Worm (Caenorhabditis elegans): ENCODE results near the gene nspe-3.

nspe-3 gene

ce11 chrII:12574668-12575067 is 43.0 kb upstream of the nspe-3 start, which contains the start of gene Y38E10A.3:
Y38E10A.3 (minus strand) TSS chrII:12574768.
- TF ChIP-seq npax-4 (tag; optimal IDR thresholded peaks at IDR 0.05) (no peak), ceh-48 (tag; optimal IDR thresholded peaks at IDR 0.05) (no peak), hlh-15 (tag; optimal IDR thresholded peaks at IDR 0.05) (no peak), ceh-19 (GFP tag; optimal IDR thresholded peaks at IDR 0.05) (no peak), mec-3 (tag; optimal IDR thresholded peaks at IDR 0.05; ENCODE audit: borderline replicate concordance) (no peak)

ce11 chrII:12577754-12578153 is 39.9 kb upstream of the nspe-3 start, which contains the start of gene clec-8:
clec-8 (minus strand) TSS chrII:12578061.
- TF ChIP-seq hlh-13 (GFP tag; optimal IDR thresholded peaks at IDR 0.05) (no peak), che-1 (tag; optimal IDR thresholded peaks at IDR 0.05) (no peak), dmd-4 (tag; optimal IDR thresholded peaks at IDR 0.05; ENCODE audit: borderline replicate concordance) (no peak), ttx-3 (tag; optimal IDR thresholded peaks at IDR 0.05) (no peak), nhr-11 (tag; optimal IDR thresholded peaks at IDR 0.05) (no peak), pros-1 (tag; optimal IDR thresholded peaks at IDR 0.05) (no peak), nhr-232 (tag; optimal IDR thresholded peaks at IDR 0.05) (no peak), K09A11.1 (tag; optimal IDR thresholded peaks at IDR 0.05; ENCODE audit: insufficient read depth) (no peak), elt-4 (tag; optimal IDR thresholded peaks at IDR 0.05) (no peak), T23F11.4 (GFP tag; optimal IDR thresholded peaks at IDR 0.05) (no peak), pag-3 (tag; optimal IDR thresholded peaks at IDR 0.05; ENCODE audit: borderline replicate concordance) (no peak), pat-9 (tag; optimal IDR thresholded peaks at IDR 0.05) (no peak), C38D4.7 (GFP tag; optimal IDR thresholded peaks at IDR 0.05) (no peak), fkh-6 (tag; optimal IDR thresholded peaks at IDR 0.05) (no peak), sdc-2 (tag; optimal IDR thresholded peaks at IDR 0.05) (no peak), ztf-16 (tag; optimal IDR thresholded peaks at IDR 0.05) (no peak), ref-2 (tag; optimal IDR thresholded peaks at IDR 0.05) (no peak)

- TF ChIP-seq unc-42 (tag; optimal IDR thresholded peaks at IDR 0.05) (no peak), ama-1 (optimal IDR thresholded peaks at IDR 0.05) (no peak), ceh-30 (tag; optimal IDR thresholded peaks at IDR 0.05) (no peak), ceh-6 (GFP tag; optimal IDR thresholded peaks at IDR 0.05) (no peak), ttx-3 (tag; optimal IDR thresholded peaks at IDR 0.05) (no peak), ceh-9 (tag; optimal IDR thresholded peaks at IDR 0.05) (no peak), tbx-7 (tag; optimal IDR thresholded peaks at IDR 0.05) (no peak), elt-2 (tag; optimal IDR thresholded peaks at IDR 0.05) (no peak), npax-4 (tag; optimal IDR thresholded peaks at IDR 0.05) (no peak), madf-2 (tag; optimal IDR thresholded peaks at IDR 0.05) (no peak), sox-4 (tag; optimal IDR thresholded peaks at IDR 0.05) (no peak), pros-1 (tag; optimal IDR thresholded peaks at IDR 0.05) (no peak), pha-4 (tag; optimal IDR thresholded peaks at IDR 0.05) (no peak), ceh-24 (tag; optimal IDR thresholded peaks at IDR 0.05) (no peak), dve-1 (tag; optimal IDR thresholded peaks at IDR 0.05) (no peak), ceh-31 (tag; optimal IDR thresholded peaks at IDR 0.05) (no peak)
These were observed 36.7 kb upstream of the nspe-3 start, which contains the start of gene clec-4 for ce11 chrII:12580952-12581351. clec-4 (minus strand) TSS chrII:12581113.

- TF ChIP-seq ceh-34 (tag; optimal IDR thresholded peaks at IDR 0.05) (peak; percentile 28), madf-2 (tag; optimal IDR thresholded peaks at IDR 0.05) (no peak), ttx-3 (tag; optimal IDR thresholded peaks at IDR 0.05) (no peak), pag-3 (tag; optimal IDR thresholded peaks at IDR 0.05; ENCODE audit: borderline replicate concordance) (no peak), tbx-7 (tag; optimal IDR thresholded peaks at IDR 0.05) (no peak), ama-1 (optimal IDR thresholded peaks at IDR 0.05) (no peak), fkh-10 (GFP tag; optimal IDR thresholded peaks at IDR 0.05) (no peak), ceh-31 (tag; optimal IDR thresholded peaks at IDR 0.05) (peak; percentile 68), tbx-2 (tag; optimal IDR thresholded peaks at IDR 0.05) (peak; percentile 34), unc-3 (GFP tag; conservative IDR thresholded peaks at IDR 0.05) (no peak), unc-3 (tag; optimal IDR thresholded peaks at IDR 0.05) (no peak), pat-9 (tag; optimal IDR thresholded peaks at IDR 0.05) (no peak), unc-42 (tag; optimal IDR thresholded peaks at IDR 0.05) (no peak), ceh-48 (tag; optimal IDR thresholded peaks at IDR 0.05) (peak; percentile 17), nfya-1 (tag; optimal IDR thresholded peaks at IDR 0.05) (peak; percentile 10)
These were observed 13.7 kb upstream of the nspe-3 start, which contains the start of the genes ceh-100 and lips-15 for ce11 chrII:12603667-12604621. ceh-100 (minus strand) TSS chrII:12603680. lips-15 (plus strand) TSS chrII:12604386.
